Fruit fly (Drosophila melanogaster) whole organism, pupa: Measurements from ENCODE around the gene CG34265.

Experiments
- CG10348 ChIP-seq: fragments of 200-800 bp; sonication (Bioruptor generic); IDR thresholded peaks from 2 replicates; pipeline ENCODE4 v1.3.6; 2022; ENCODE audit warnings: missing biosample characterization, missing genetic modification characterization
- CG12605 ChIP-seq: fragments of 200-800 bp; sonication (Bioruptor generic); IDR thresholded peaks from 2 replicates; pipeline ENCODE4 v1.3.6; 2022; ENCODE audit warnings: missing biosample characterization, missing genetic modification characterization
- CG13204 ChIP-seq: fragments of 200-800 bp; sonication (Bioruptor generic); optimal IDR thresholded peaks from 2 replicates; lab custom pipeline; 2018; ENCODE audit warnings: missing biosample characterization, mild to moderate bottlenecking, missing genetic modification characterization, moderate library complexity
- CG15710 ChIP-seq: fragments of 200-800 bp; sonication (Bioruptor generic); optimal IDR thresholded peaks from 2 replicates; lab custom pipeline; 2018; ENCODE audit warnings: missing biosample characterization, mild to moderate bottlenecking, missing genetic modification characterization, moderate library complexity
- CG32121 ChIP-seq: fragments of 200-800 bp; sonication (Bioruptor generic); IDR thresholded peaks from 2 replicates; pipeline ENCODE4 v1.3.6; 2022; ENCODE audit warnings: missing biosample characterization, missing genetic modification characterization
- CG8159 ChIP-seq: fragments of 200-800 bp; sonication (Bioruptor generic); optimal IDR thresholded peaks from 3 replicates; lab custom pipeline; 2018; ENCODE audit warnings: missing biosample characterization, mild to moderate bottlenecking, missing genetic modification characterization, moderate library complexity
- CG8301 ChIP-seq: fragments of 200-800 bp; sonication (Bioruptor generic); optimal IDR thresholded peaks from 2 replicates; lab custom pipeline; 2018; ENCODE audit warnings: missing biosample characterization, mild to moderate bottlenecking, missing genetic modification characterization
- CG9948 ChIP-seq: fragments of 200-800 bp; sonication (Bioruptor generic); optimal IDR thresholded peaks from 2 replicates; lab custom pipeline; 2018; ENCODE audit warnings: missing biosample characterization, mild to moderate bottlenecking, missing genetic modification characterization, moderate library complexity
- D1 ChIP-seq: fragments of 200-800 bp; sonication (Bioruptor generic); optimal IDR thresholded peaks from 2 replicates; lab custom pipeline; 2018; ENCODE audit warnings: missing biosample characterization, mild to moderate bottlenecking, missing genetic modification characterization, moderate library complexity
- Ets98B ChIP-seq: fragments of 200-800 bp; sonication (Bioruptor generic); IDR thresholded peaks from 2 replicates; pipeline ENCODE4 v1.3.6; 2022; ENCODE audit warnings: missing biosample characterization, missing genetic modification characterization

DNA sequence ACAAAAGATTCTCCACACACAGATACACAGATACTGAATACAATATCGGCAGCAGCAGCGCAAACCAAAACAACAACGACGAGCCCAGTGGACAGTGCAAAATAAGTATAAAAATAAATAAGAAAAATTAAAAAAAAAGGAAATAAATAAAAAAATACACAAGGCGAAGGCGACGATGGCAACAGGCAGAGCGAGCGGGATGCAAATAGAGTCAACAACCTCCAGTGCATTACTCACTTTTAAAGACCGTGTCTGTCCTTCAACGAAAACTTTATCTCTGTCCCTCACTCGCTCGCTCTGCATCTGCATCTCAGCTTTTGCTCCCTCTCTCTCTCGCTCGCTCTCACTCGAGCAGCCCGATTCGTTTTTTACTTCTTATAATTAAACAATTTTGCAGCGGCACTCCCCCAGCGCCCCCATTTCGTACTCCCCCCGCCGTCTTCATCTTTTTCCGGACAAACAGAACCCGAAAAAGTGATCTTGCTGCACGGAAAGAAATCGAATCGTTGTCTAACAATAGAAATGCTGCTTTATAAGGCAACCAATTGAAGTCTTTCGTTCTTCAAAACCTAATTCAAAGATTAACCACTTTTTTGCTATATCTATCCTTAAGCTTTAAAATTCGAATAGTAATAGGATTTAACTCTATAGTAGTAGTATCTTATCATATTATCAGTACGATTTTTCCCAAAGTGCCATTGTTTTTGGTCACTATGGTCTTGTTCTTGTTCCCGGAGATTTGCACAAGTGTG is 21.7 kb upstream of the CG34265 start:
- TF ChIP-seq CG8301 (tag; lab: Kevin White, UChicago) (peak; percentile 87), D1 (tag; lab: Kevin White, UChicago) (peak; percentile 97), CG9948 (tag; lab: Kevin White, UChicago) (peak; percentile 96), CG32121 (GFP tag; lab: Robert Waterston, UW) (peak; percentile 92), CG15710 (tag; lab: Kevin White, UChicago) (peak; percentile 99), CG13204 (peak; percentile 99), CG8159 (peak; percentile 99), Ets98B (GFP tag; lab: Robert Waterston, UW) (peak; percentile 94), CG10348 (GFP tag; lab: Robert Waterston, UW) (0 out of 2 replicates have a peak, but pooled peaks have one; percentile 27), CG12605 (peak; percentile 99)
